Fruit fly (Drosophila melanogaster): ENCODE data around the gene Srp68.
A peak's percentile ranks its signal among the peaks of the same experiment; 100 is the strongest.

Gene Srp68

dm6 chr3L:8953199-8953956 is 21.5 kb upstream of the Srp68 start (continued):
- TF ChIP-seq tap (tag; optimal IDR thresholded peaks at IDR 0.05) (peak; percentile 30), CG14014 (GFP tag; IDR thresholded peaks at IDR 0.05) (peak; percentile 30; the same call in 1 of the 2 replicates), CG4360 (GFP tag; IDR thresholded peaks at IDR 0.05) (0 out of 2 replicates have a peak, but pooled peaks have one; percentile 4), CG12219 (GFP tag; optimal IDR thresholded peaks at IDR 0.05) (peak; percentile 56), Nf-YA (GFP tag; IDR thresholded peaks at IDR 0.05) (no peak), CG34224 (GFP tag; IDR thresholded peaks at IDR 0.05; ENCODE audit: partially characterized antibody) (no peak), schlank (tag; optimal IDR thresholded peaks at IDR 0.05) (no peak), CG9817 (tag; optimal IDR thresholded peaks at IDR 0.05) (peak; percentile 55), sqz (GFP tag; optimal IDR thresholded peaks at IDR 0.05) (peak; percentile 54), Mrtf (GFP tag; IDR thresholded peaks at IDR 0.05) (0 out of 3 replicates have a peak, but pooled peaks have one; percentile 14), Rfx (GFP tag; IDR thresholded peaks at IDR 0.05) (peak; percentile 52), Opbp (GFP tag; IDR thresholded peaks at IDR 0.05; ENCODE audit: partially characterized antibody) (peak; percentile 57; the same call in 2 of the 3 replicates), ken (GFP tag; IDR thresholded peaks at IDR 0.05) (0 out of 3 replicates have a peak, but pooled peaks have one; percentile 21), phol (tag; optimal IDR thresholded peaks at IDR 0.05) (peak; percentile 73), CG10543 (GFP tag; optimal IDR thresholded peaks at IDR 0.05) (peak; percentile 58), Hmr (GFP tag; optimal IDR thresholded peaks at IDR 0.05) (peak; percentile 89), CG10959 (GFP tag; IDR thresholded peaks at IDR 0.05) (no peak), pros (GFP tag; optimal IDR thresholded peaks at IDR 0.05) (peak; percentile 77), CG14860 (GFP tag; IDR thresholded peaks at IDR 0.05; ENCODE audit: partially characterized antibody) (peak; percentile 41; the same call in 2 of the 3 replicates), Hsf (GFP tag; optimal IDR thresholded peaks at IDR 0.05) (peak; percentile 52), CG1024 (GFP tag; IDR thresholded peaks at IDR 0.05) (no peak), Mes4 (GFP tag; optimal IDR thresholded peaks at IDR 0.05) (peak; percentile 37), az2 (GFP tag; optimal IDR thresholded peaks at IDR 0.05) (peak; percentile 37), CG10431 (GFP tag; optimal IDR thresholded peaks at IDR 0.05) (peak; percentile 24), Eip74EF (GFP tag; optimal IDR thresholded peaks at IDR 0.05) (peak in 1 of 2 experiments; percentile 18), CG42726 (GFP tag; IDR thresholded peaks at IDR 0.05; ENCODE audit: partially characterized antibody) (no peak), en (GFP tag; optimal IDR thresholded peaks at IDR 0.05) (peak; percentile 27), CG9437 (GFP tag; optimal IDR thresholded peaks at IDR 0.05) (peak; percentile 26), CG13287 (GFP tag; IDR thresholded peaks at IDR 0.05; ENCODE audit: partially characterized antibody) (peak; percentile 30), NFAT (GFP tag; IDR thresholded peaks at IDR 0.05) (no peak), CG7556 (GFP tag; optimal IDR thresholded peaks at IDR 0.05) (peak; percentile 84), Dref (GFP tag; IDR thresholded peaks at IDR 0.05) (peak; percentile 61), CG30403 (GFP tag; optimal IDR thresholded peaks at IDR 0.05) (peak; percentile 73), CG11247 (GFP tag; IDR thresholded peaks at IDR 0.05) (no peak), cad (GFP tag; optimal IDR thresholded peaks at IDR 0.05) (no peak), nmo (GFP tag; optimal IDR thresholded peaks at IDR 0.05) (peak; percentile 76), dpn (GFP tag; optimal IDR thresholded peaks at IDR 0.05) (peak; percentile 41 to 57), maf-S (GFP tag; optimal IDR thresholded peaks at IDR 0.05) (peak; percentile 55), H2.0 (GFP tag; IDR thresholded peaks at IDR 0.05) (no peak), vnd (GFP tag; IDR thresholded peaks at IDR 0.05; ENCODE audit: partially characterized antibody) (peak; percentile 26; the same call in 1 of the 3 replicates), Sox102F (GFP tag; optimal IDR thresholded peaks at IDR 0.05) (peak; percentile 62), pfk (GFP tag; optimal IDR thresholded peaks at IDR 0.05) (peak; percentile 11), pita (GFP tag; optimal IDR thresholded peaks at IDR 0.05) (no peak), insv (GFP tag; optimal IDR thresholded peaks at IDR 0.05) (peak in 1 of 2 experiments; percentile 19), Nf-YC (tag; optimal IDR thresholded peaks at IDR 0.05) (peak; percentile 73), esg (GFP tag; conservative IDR thresholded peaks at IDR 0.05) (no peak), Camta (GFP tag; optimal IDR thresholded peaks at IDR 0.05) (peak; percentile 24), chm (GFP tag; IDR thresholded peaks at IDR 0.05) (peak; percentile 63)
